Fruit fly (Drosophila melanogaster): Measurements from ENCODE around the gene east.

The east gene

dm6 chrX:2050070-2050899 is 39.6 kb downstream of the east start, which contains the start of gene moody:
moody (minus strand) TSS chrX:2050120.
- TF ChIP-seq psq (optimal IDR thresholded peaks at IDR 0.05) (no peak), ttk (optimal IDR thresholded peaks at IDR 0.05) (no peak), h (optimal IDR thresholded peaks at IDR 0.05) (no peak), insv (optimal IDR thresholded peaks at IDR 0.05) (no peak), Myc (optimal IDR thresholded peaks at IDR 0.05) (no peak), Sin3A (optimal IDR thresholded peaks at IDR 0.05) (no peak)

dm6 chrX:2061119-2061518 is 50.5 kb downstream of the east start:
- no peak for TF ChIP-seq insv (optimal IDR thresholded peaks at IDR 0.05)
- TF ChIP-seq psq (optimal IDR thresholded peaks at IDR 0.05), result no peak
- TF ChIP-seq h (optimal IDR thresholded peaks at IDR 0.05), result no peak
- no peak for TF ChIP-seq Myc (optimal IDR thresholded peaks at IDR 0.05)
- no peak for TF ChIP-seq ttk (optimal IDR thresholded peaks at IDR 0.05)
- TF ChIP-seq Sin3A (optimal IDR thresholded peaks at IDR 0.05), result no peak

dm6 chrX:2061849-2062248 is 51.2 kb downstream of the east start, which contains the start of gene Sik2:
Sik2 (minus strand) TSS chrX:2061915.
- TF ChIP-seq insv (optimal IDR thresholded peaks at IDR 0.05), result no peak
- TF ChIP-seq h (optimal IDR thresholded peaks at IDR 0.05), result no peak
- TF ChIP-seq Sin3A (optimal IDR thresholded peaks at IDR 0.05), result no peak
- no peak for TF ChIP-seq ttk (optimal IDR thresholded peaks at IDR 0.05)
- no peak for TF ChIP-seq psq (optimal IDR thresholded peaks at IDR 0.05)
- TF ChIP-seq Myc (optimal IDR thresholded peaks at IDR 0.05), result no peak

- TF ChIP-seq Sin3A (optimal IDR thresholded peaks at IDR 0.05) (no peak), h (optimal IDR thresholded peaks at IDR 0.05) (no peak), psq (optimal IDR thresholded peaks at IDR 0.05) (no peak), insv (optimal IDR thresholded peaks at IDR 0.05) (no peak), Myc (optimal IDR thresholded peaks at IDR 0.05) (no peak), ttk (optimal IDR thresholded peaks at IDR 0.05) (no peak)
These were observed 54.4 kb downstream of the east start, which contains the start of gene CG4281 for dm6 chrX:2065073-2065472. CG4281 (minus strand) TSS chrX:2065142.

- TF ChIP-seq psq (optimal IDR thresholded peaks at IDR 0.05) (no peak), ttk (optimal IDR thresholded peaks at IDR 0.05) (no peak), Myc (optimal IDR thresholded peaks at IDR 0.05) (no peak), h (optimal IDR thresholded peaks at IDR 0.05) (no peak), Sin3A (optimal IDR thresholded peaks at IDR 0.05) (no peak), insv (optimal IDR thresholded peaks at IDR 0.05) (no peak)
These were observed 55.6 kb downstream of the east start, which contains the start of gene CG14054 for dm6 chrX:2066259-2066658. CG14054 (minus strand) TSS chrX:2066359.

dm6 chrX:2068292-2068691 is 57.6 kb downstream of the east start, which contains the start of gene CG4194:
CG4194 (plus strand) TSS chrX:2068592.
- TF ChIP-seq psq (optimal IDR thresholded peaks at IDR 0.05) (no peak), h (optimal IDR thresholded peaks at IDR 0.05) (no peak)

dm6 chrX:2069787-2070707 is 59.4 kb downstream of the east start:
- TF ChIP-seq insv (optimal IDR thresholded peaks at IDR 0.05) (no peak), ttk (optimal IDR thresholded peaks at IDR 0.05) (no peak), psq (optimal IDR thresholded peaks at IDR 0.05) (no peak), Myc (optimal IDR thresholded peaks at IDR 0.05) (no peak), Sin3A (optimal IDR thresholded peaks at IDR 0.05) (no peak), h (optimal IDR thresholded peaks at IDR 0.05) (no peak)

dm6 chrX:2070708-2071063 is 60.0 kb downstream of the east start:
- TF ChIP-seq h (optimal IDR thresholded peaks at IDR 0.05), result no peak
- no peak for TF ChIP-seq ttk (optimal IDR thresholded peaks at IDR 0.05)
- no peak for TF ChIP-seq insv (optimal IDR thresholded peaks at IDR 0.05)
- no peak for TF ChIP-seq Myc (optimal IDR thresholded peaks at IDR 0.05)
- no peak for TF ChIP-seq Sin3A (optimal IDR thresholded peaks at IDR 0.05)
- no peak for TF ChIP-seq psq (optimal IDR thresholded peaks at IDR 0.05)

dm6 chrX:2071878-2072817 is 61.5 kb downstream of the east start, which contains the start of gene Rtca:
Rtca (plus strand) TSS chrX:2072413.
- TF ChIP-seq insv (optimal IDR thresholded peaks at IDR 0.05) (no peak), ttk (optimal IDR thresholded peaks at IDR 0.05) (no peak), psq (optimal IDR thresholded peaks at IDR 0.05) (no peak), Myc (optimal IDR thresholded peaks at IDR 0.05) (no peak), h (optimal IDR thresholded peaks at IDR 0.05) (no peak), Sin3A (optimal IDR thresholded peaks at IDR 0.05) (no peak)

- TF ChIP-seq insv (optimal IDR thresholded peaks at IDR 0.05) (no peak), h (optimal IDR thresholded peaks at IDR 0.05) (no peak), Sin3A (optimal IDR thresholded peaks at IDR 0.05) (no peak), Myc (optimal IDR thresholded peaks at IDR 0.05) (no peak), psq (optimal IDR thresholded peaks at IDR 0.05) (no peak), ttk (optimal IDR thresholded peaks at IDR 0.05) (no peak)
These were observed 62.7 kb downstream of the east start, which contains the start of gene CG4199 for dm6 chrX:2073325-2073724. CG4199 (minus strand) TSS chrX:2073483.
